Worm (Caenorhabditis elegans) whole organism, L3 larva: Measurements from ENCODE around the gene Y49E10.4.

Experiments used
- R02D3.7 ChIP-seq: fragments of 150-350 bp; optimal IDR thresholded peaks from 2 replicates; lab custom pipeline; 2014; ENCODE audit warnings: missing biosample characterization, missing genetic modification characterization
- ZK546.5 ChIP-seq: sonication (generic microtip); optimal IDR thresholded peaks from 2 replicates; lab custom pipeline; 2017; ENCODE audit warnings: missing biosample characterization, missing genetic modification characterization
- aly-2 ChIP-seq: fragments of 150-350 bp; optimal IDR thresholded peaks from 2 replicates; lab custom pipeline; 2014; ENCODE audit warnings: missing biosample characterization, missing genetic modification characterization
- ama-1 ChIP-seq: fragments of 150-350 bp; optimal IDR thresholded peaks from 2 replicates; lab custom pipeline; 2018
- ceh-16 ChIP-seq: sonication (generic microtip); optimal IDR thresholded peaks from 2 replicates; lab custom pipeline; 2017; ENCODE audit warnings: missing biosample characterization, missing genetic modification characterization
- ceh-28 ChIP-seq: fragments of 150-350 bp; optimal IDR thresholded peaks from 2 replicates; lab custom pipeline; 2014; ENCODE audit warnings: missing biosample characterization, missing genetic modification reagents, missing genetic modification characterization
- ceh-82 ChIP-seq: fragments of 150-350 bp; optimal IDR thresholded peaks from 2 replicates; lab custom pipeline; 2014; ENCODE audit warnings: missing biosample characterization, missing genetic modification characterization
- ceh-9 ChIP-seq: sonication (generic microtip); optimal IDR thresholded peaks from 2 replicates; lab custom pipeline; 2018; ENCODE audit warnings: missing biosample characterization, missing genetic modification characterization
- daf-12 ChIP-seq: fragments of 150-350 bp; optimal IDR thresholded peaks from 2 replicates; lab custom pipeline; 2014; ENCODE audit warnings: missing biosample characterization, missing genetic modification reagents, missing genetic modification characterization
- egl-27 ChIP-seq: sonication (generic microtip); optimal IDR thresholded peaks from 4 replicates; lab custom pipeline; 2017; ENCODE audit warnings: missing biosample characterization, missing genetic modification reagents, missing genetic modification characterization
- egl-5 ChIP-seq: fragments of 150-350 bp; optimal IDR thresholded peaks from 2 replicates; lab custom pipeline; 2017; ENCODE audit warnings: missing biosample characterization, missing genetic modification reagents, missing genetic modification characterization, inconsistent platforms
- elt-1 ChIP-seq: fragments of 150-350 bp; optimal IDR thresholded peaks from 2 replicates; lab custom pipeline; 2014; ENCODE audit warnings: missing biosample characterization, missing genetic modification characterization
- elt-2 ChIP-seq: sonication (generic microtip); optimal IDR thresholded peaks from 2 replicates; lab custom pipeline; 2016; ENCODE audit warnings: missing genetic modification reagents, mild to moderate bottlenecking, missing genetic modification characterization, missing compliant biosample characterization
- elt-3 ChIP-seq, 3 experiments: fragments of 150-350 bp in 1 of 3; sonication (generic microtip) in 2 of 3; optimal IDR thresholded peaks; 2 replicates in 2 of 3; 4 replicates in 1 of 3; lab custom pipeline; 2014 to 2017; ENCODE audit warnings: missing biosample characterization in 3 of 3, missing genetic modification characterization in 3 of 3
- eor-1 ChIP-seq, 2 experiments: fragments of 150-350 bp; optimal IDR thresholded peaks; 2 replicates each; lab custom pipeline; 2014 to 2018; ENCODE audit warnings: missing biosample characterization in 2 of 2, missing genetic modification characterization in 2 of 2
- fkh-10 ChIP-seq: sonication (generic microtip); optimal IDR thresholded peaks from 2 replicates; lab custom pipeline; 2017; ENCODE audit warnings: missing biosample characterization, missing genetic modification reagents, missing genetic modification characterization
- fkh-2 ChIP-seq: fragments of 150-350 bp; optimal IDR thresholded peaks from 2 replicates; lab custom pipeline; 2014; ENCODE audit warnings: missing biosample characterization, missing genetic modification reagents, missing genetic modification characterization
- fos-1 ChIP-seq: fragments of 150-350 bp; optimal IDR thresholded peaks from 2 replicates; lab custom pipeline; 2014; ENCODE audit warnings: missing biosample characterization, missing genetic modification characterization
- hmg-11 ChIP-seq: sonication (generic microtip); optimal IDR thresholded peaks from 2 replicates; lab custom pipeline; 2016; ENCODE audit warnings: missing genetic modification characterization, missing compliant biosample characterization
- jun-1 ChIP-seq: fragments of 150-350 bp; optimal IDR thresholded peaks from 2 replicates; lab custom pipeline; 2014; ENCODE audit warnings: missing biosample characterization, missing genetic modification reagents, missing genetic modification characterization
- lin-15B ChIP-seq: fragments of 150-350 bp; optimal IDR thresholded peaks from 2 replicates; lab custom pipeline; 2014; ENCODE audit warnings: missing biosample characterization, missing genetic modification characterization
- lin-39 ChIP-seq: fragments of 150-350 bp; optimal IDR thresholded peaks from 2 replicates; lab custom pipeline; 2018; ENCODE audit warnings: missing biosample characterization, missing genetic modification reagents, missing genetic modification characterization
- lsy-12 ChIP-seq: sonication (generic microtip); optimal IDR thresholded peaks from 2 replicates; lab custom pipeline; 2016; ENCODE audit warnings: mild to moderate bottlenecking, missing genetic modification characterization, missing compliant biosample characterization
- mdl-1 ChIP-seq: fragments of 150-350 bp; optimal IDR thresholded peaks from 2 replicates; lab custom pipeline; 2014; ENCODE audit warnings: missing biosample characterization, missing genetic modification characterization
- mml-1 ChIP-seq: fragments of 150-350 bp; sonication (generic microtip); optimal IDR thresholded peaks from 3 replicates; lab custom pipeline; 2014; ENCODE audit warnings: missing biosample characterization, missing genetic modification characterization
- nfya-1 ChIP-seq: sonication (generic microtip); optimal IDR thresholded peaks from 2 replicates; lab custom pipeline; 2017; ENCODE audit warnings: missing genetic modification characterization, mild to moderate bottlenecking, missing compliant biosample characterization, antibody characterized with exemption, moderate library complexity; ENCODE audit not compliant: insufficient read depth
- nhr-11 ChIP-seq: fragments of 150-350 bp; optimal IDR thresholded peaks from 2 replicates; lab custom pipeline; 2014; ENCODE audit warnings: missing biosample characterization, missing genetic modification characterization
- nhr-12 ChIP-seq: fragments of 150-350 bp; optimal IDR thresholded peaks from 2 replicates; lab custom pipeline; 2014; ENCODE audit warnings: missing biosample characterization, missing genetic modification characterization
- nhr-23 ChIP-seq: fragments of 150-350 bp; optimal IDR thresholded peaks from 2 replicates; lab custom pipeline; 2014; ENCODE audit warnings: missing biosample characterization, missing genetic modification reagents, missing genetic modification characterization
- nhr-237 ChIP-seq: fragments of 150-350 bp; optimal IDR thresholded peaks from 2 replicates; lab custom pipeline; 2014; ENCODE audit warnings: missing biosample characterization, missing genetic modification characterization
- nhr-25 ChIP-seq: sonication (generic microtip); optimal IDR thresholded peaks from 2 replicates; lab custom pipeline; 2017; ENCODE audit warnings: missing biosample characterization, missing genetic modification characterization
- nhr-28 ChIP-seq: fragments of 150-350 bp; optimal IDR thresholded peaks from 2 replicates; lab custom pipeline; 2014; ENCODE audit warnings: missing biosample characterization, missing genetic modification characterization
- nhr-43 ChIP-seq: sonication (generic microtip); optimal IDR thresholded peaks from 2 replicates; lab custom pipeline; 2016; ENCODE audit warnings: mild to moderate bottlenecking, missing genetic modification characterization, missing compliant biosample characterization; ENCODE audit not compliant: poor library complexity, severe bottlenecking
- nhr-67 ChIP-seq: fragments of 150-350 bp; optimal IDR thresholded peaks from 2 replicates; lab custom pipeline; 2014; ENCODE audit warnings: missing biosample characterization, missing genetic modification characterization
- nhr-76 ChIP-seq: fragments of 150-350 bp; sonication (generic microtip); optimal IDR thresholded peaks from 5 replicates; lab custom pipeline; 2014; ENCODE audit warnings: missing biosample characterization, missing genetic modification characterization
- nhr-77 ChIP-seq: fragments of 150-350 bp; optimal IDR thresholded peaks from 2 replicates; lab custom pipeline; 2014; ENCODE audit warnings: missing biosample characterization, missing genetic modification characterization
- pha-4 ChIP-seq: fragments of 150-350 bp; optimal IDR thresholded peaks from 2 replicates; lab custom pipeline; 2014; ENCODE audit warnings: missing biosample characterization, missing genetic modification reagents, missing genetic modification characterization
- pqm-1 ChIP-seq: fragments of 150-350 bp; optimal IDR thresholded peaks from 2 replicates; lab custom pipeline; 2017; ENCODE audit warnings: missing biosample characterization, missing genetic modification characterization, inconsistent platforms
- sea-2 ChIP-seq: fragments of 150-350 bp; sonication (generic microtip); optimal IDR thresholded peaks from 4 replicates; lab custom pipeline; 2014; ENCODE audit warnings: missing biosample characterization, missing genetic modification reagents, missing genetic modification characterization
- skn-1 ChIP-seq: fragments of 150-350 bp; optimal IDR thresholded peaks from 2 replicates; lab custom pipeline; 2014; ENCODE audit warnings: missing biosample characterization, missing genetic modification characterization
- snpc-4 ChIP-seq: fragments of 150-350 bp; optimal IDR thresholded peaks from 2 replicates; lab custom pipeline; 2014; ENCODE audit warnings: missing biosample characterization, missing genetic modification characterization
- tbx-2 ChIP-seq: sonication (generic microtip); optimal IDR thresholded peaks from 2 replicates; lab custom pipeline; 2016; ENCODE audit warnings: mild to moderate bottlenecking, missing genetic modification characterization, missing compliant biosample characterization
- unc-39 ChIP-seq: sonication (generic microtip); optimal IDR thresholded peaks from 4 replicates; lab custom pipeline; 2017; ENCODE audit warnings: missing biosample characterization, missing genetic modification characterization
- unc-62 ChIP-seq: fragments of 150-350 bp; sonication (generic microtip); optimal IDR thresholded peaks from 4 replicates; lab custom pipeline; 2014; ENCODE audit warnings: missing biosample characterization, missing genetic modification reagents, missing genetic modification characterization
- zag-1 ChIP-seq: fragments of 150-350 bp; optimal IDR thresholded peaks from 2 replicates; lab custom pipeline; 2014; ENCODE audit warnings: missing biosample characterization, missing genetic modification characterization
- ztf-11 ChIP-seq: fragments of 150-350 bp; optimal IDR thresholded peaks from 2 replicates; lab custom pipeline; 2014; ENCODE audit warnings: missing biosample characterization, missing genetic modification characterization
- ztf-4 ChIP-seq: fragments of 150-350 bp; optimal IDR thresholded peaks from 2 replicates; lab custom pipeline; 2014; ENCODE audit warnings: missing biosample characterization, missing genetic modification characterization

Gene Y49E10.4

ce11 chrIII:12369476-12369875, 14.1 kb downstream of the Y49E10.4 start:
- TF ChIP-seq fos-1 (tag; lab: Kevin White, UChicago) (no peak), lin-39 (tag; lab: Kevin White, UChicago) (peak; percentile 73), fkh-10 (peak; percentile 3), nfya-1 (tag; lab: Kevin White, UChicago) (peak; percentile 77), nhr-23 (peak; percentile 58), nhr-25 (tag; lab: Kevin White, UChicago) (peak; percentile 31), aly-2 (tag; lab: Kevin White, UChicago) (no peak), mml-1 (tag; lab: Kevin White, UChicago) (no peak), hmg-11 (tag; lab: Kevin White, UChicago) (peak; percentile 73), ztf-4 (no peak), lin-15B (tag; lab: Kevin White, UChicago) (peak; percentile 55), ama-1 (lab: Kevin White, UChicago) (peak; percentile 52), skn-1 (tag; lab: Kevin White, UChicago) (no peak), tbx-2 (tag; lab: Kevin White, UChicago) (no peak), elt-1 (tag; lab: Kevin White, UChicago) (no peak)

- no peak for TF ChIP-seq mdl-1 (tag; lab: Kevin White, UChicago)
- TF ChIP-seq eor-1 (tag; optimal IDR thresholded peaks at IDR 0.05; lab: Kevin White, UChicago) = no peak
- TF ChIP-seq nhr-67 (tag; lab: Kevin White, UChicago) = no peak
- TF ChIP-seq fos-1 (tag; lab: Kevin White, UChicago) = no peak
- TF ChIP-seq ceh-82 (tag; lab: Kevin White, UChicago) = no peak
- TF ChIP-seq ceh-28 (tag; lab: Kevin White, UChicago) = peak; percentile 3
- TF ChIP-seq elt-1 (tag; lab: Kevin White, UChicago) = no peak
- peak; percentile 8 for TF ChIP-seq nhr-43 (tag; lab: Kevin White, UChicago)
- TF ChIP-seq R02D3.7 (tag; lab: Kevin White, UChicago) = no peak
- no peak for TF ChIP-seq ceh-9 (tag; lab: Kevin White, UChicago)
- TF ChIP-seq ceh-16 = no peak
- peak; percentile 59 for TF ChIP-seq sea-2 (GFP tag; lab: Kevin White, UChicago)
- no peak for TF ChIP-seq nhr-23
- TF ChIP-seq daf-12 = no peak
- TF ChIP-seq hmg-11 (tag; lab: Kevin White, UChicago) = no peak
- peak; percentile 91 for TF ChIP-seq lin-39 (tag; lab: Kevin White, UChicago)
- TF ChIP-seq nhr-77 = no peak
- TF ChIP-seq mml-1 (tag; lab: Kevin White, UChicago) = no peak
- peak; percentile 14 for TF ChIP-seq elt-2 (tag; lab: Kevin White, UChicago)
- no peak for TF ChIP-seq nhr-76
- TF ChIP-seq nhr-25 (tag; lab: Kevin White, UChicago) = peak; percentile 40
- TF ChIP-seq skn-1 (tag; lab: Kevin White, UChicago) = no peak
- no peak for TF ChIP-seq ztf-11 (tag; lab: Kevin White, UChicago)
- TF ChIP-seq pha-4 = peak; percentile 44
- no peak for TF ChIP-seq zag-1 (tag; lab: Kevin White, UChicago)
- no peak for TF ChIP-seq aly-2 (tag; lab: Kevin White, UChicago)
- TF ChIP-seq unc-62 (GFP tag; lab: Kevin White, UChicago) = no peak
- TF ChIP-seq nhr-12 (tag; lab: Kevin White, UChicago) = no peak
- no peak for TF ChIP-seq egl-27 (tag; lab: Kevin White, UChicago)
- no peak for TF ChIP-seq snpc-4 (tag; lab: Kevin White, UChicago)
- no peak for TF ChIP-seq jun-1 (tag; lab: Kevin White, UChicago)
- TF ChIP-seq ZK546.5 (tag; lab: Kevin White, UChicago) = no peak
- no peak for TF ChIP-seq egl-5
- TF ChIP-seq elt-3 (tag; optimal IDR thresholded peaks at IDR 0.05; lab: Kevin White, UChicago) = no peak
- TF ChIP-seq lin-15B (tag; lab: Kevin White, UChicago) = peak; percentile 54
- TF ChIP-seq ama-1 (lab: Kevin White, UChicago) = peak; percentile 90
- no peak for TF ChIP-seq nhr-28 (tag; lab: Kevin White, UChicago)
- TF ChIP-seq pqm-1 = peak; percentile 3
- TF ChIP-seq lsy-12 (tag; lab: Kevin White, UChicago) = peak; percentile 56
- TF ChIP-seq fkh-2 (tag; lab: Kevin White, UChicago) = no peak
- no peak for TF ChIP-seq unc-39
- no peak for TF ChIP-seq nhr-237
- peak; percentile 25 for TF ChIP-seq tbx-2 (tag; lab: Kevin White, UChicago)
- TF ChIP-seq fkh-10 = no peak
- no peak for TF ChIP-seq nhr-11 (tag; lab: Kevin White, UChicago)
- TF ChIP-seq ztf-4 = no peak
- peak; percentile 60 for TF ChIP-seq nfya-1 (tag; lab: Kevin White, UChicago)
- TF ChIP-seq, all 47 proteins: peak for 13
Measured at ce11 chrIII:12368462-12369306, 14.9 kb downstream of the Y49E10.4 start, which contains the start of gene his-72. Gene his-72 (minus strand): TSS chrIII:12369050.
